Worm (Caenorhabditis elegans) whole organism, L4/young adult: ENCODE data around the gene nas-29.

Experiments used
- W03F9.2 ChIP-seq: fragments of 150-350 bp; optimal IDR thresholded peaks from 2 replicates; lab custom pipeline; 2014; ENCODE audit warnings: missing biosample characterization, missing genetic modification characterization
- him-1 ChIP-seq: sonication (generic microtip); optimal IDR thresholded peaks from 2 replicates; lab custom pipeline; 2016; ENCODE audit warnings: missing genotype, missing genetic modification reagents, missing genetic modification characterization, missing compliant biosample characterization

ce11 chrII:5178609-5179008, 36.8 kb upstream of the nas-29 start:
- TF ChIP-seq W03F9.2 (no peak), him-1 (tag; lab: Kevin White, UChicago) (no peak)
